Fruit fly (Drosophila melanogaster): ENCODE measurements around the gene capu.

The capu gene

dm6 chr2L:3862437-3863041 lies 40.1 kb downstream of the capu start, which contains the start of gene TTLL4B:
TSS of gene TTLL4B (plus strand) at chr2L:3862668.
- no peak for TF ChIP-seq CG10669 (GFP tag; optimal IDR thresholded peaks at IDR 0.05)
- TF ChIP-seq CG6276 (GFP tag; optimal IDR thresholded peaks at IDR 0.05): peak; percentile 98
- no peak for TF ChIP-seq dac (GFP tag; optimal IDR thresholded peaks at IDR 0.05)
- TF ChIP-seq esn (GFP tag; optimal IDR thresholded peaks at IDR 0.05): peak; percentile 24

- TF ChIP-seq Ets21C (GFP tag; optimal IDR thresholded peaks at IDR 0.05) (no peak), Gug (GFP tag; IDR thresholded peaks at IDR 0.05) (no peak), acj6 (GFP tag; optimal IDR thresholded peaks at IDR 0.05) (peak; percentile 68), cyc (GFP tag; optimal IDR thresholded peaks at IDR 0.05) (peak; percentile 53), CG10631 (GFP tag; optimal IDR thresholded peaks at IDR 0.05) (no peak), Hr38 (GFP tag; optimal IDR thresholded peaks at IDR 0.05) (no peak), pdm3 (GFP tag; optimal IDR thresholded peaks at IDR 0.05) (no peak), CG16779 (tag; optimal IDR thresholded peaks at IDR 0.05) (no peak), CG6163 (GFP tag; IDR thresholded peaks at IDR 0.05) (peak; percentile 68), CG8319 (GFP tag; optimal IDR thresholded peaks at IDR 0.05) (no peak), CG1621 (tag; optimal IDR thresholded peaks at IDR 0.05) (peak; percentile 58), ss (GFP tag; optimal IDR thresholded peaks at IDR 0.05) (peak in 1 of 2 experiments; percentile 64), salr (GFP tag; optimal IDR thresholded peaks at IDR 0.05) (peak in 1 of 2 experiments; percentile 38), dac (GFP tag; optimal IDR thresholded peaks at IDR 0.05) (no peak), CG6792 (GFP tag; optimal IDR thresholded peaks at IDR 0.05) (peak; percentile 54), CG8632 (GFP tag; optimal IDR thresholded peaks at IDR 0.05) (peak; percentile 36), achi (GFP tag; optimal IDR thresholded peaks at IDR 0.05) (no peak), CG8119 (GFP tag; IDR thresholded peaks at IDR 0.05) (0 out of 3 replicates have a peak, but pooled peaks have one; percentile 31), CG34406 (GFP tag; optimal IDR thresholded peaks at IDR 0.05) (no peak), OdsH (GFP tag; optimal IDR thresholded peaks at IDR 0.05) (peak; percentile 56), CG6808 (GFP tag; optimal IDR thresholded peaks at IDR 0.05) (no peak), topi (GFP tag; optimal IDR thresholded peaks at IDR 0.05) (no peak), CG11902 (GFP tag; optimal IDR thresholded peaks at IDR 0.05) (peak; percentile 7), CG31627 (GFP tag; optimal IDR thresholded peaks at IDR 0.05) (peak; percentile 48), Ets96B (tag; optimal IDR thresholded peaks at IDR 0.05) (peak; percentile 59), fd59A (GFP tag; optimal IDR thresholded peaks at IDR 0.05) (peak; percentile 53), Met (GFP tag; optimal IDR thresholded peaks at IDR 0.05) (no peak), lz (GFP tag; optimal IDR thresholded peaks at IDR 0.05) (peak; percentile 63), CG9139 (GFP tag; optimal IDR thresholded peaks at IDR 0.05) (peak; percentile 25), Hr4 (GFP tag; optimal IDR thresholded peaks at IDR 0.05) (no peak), Eip75B (GFP tag; optimal IDR thresholded peaks at IDR 0.05) (no peak), Sox102F (GFP tag; optimal IDR thresholded peaks at IDR 0.05) (no peak), CG10669 (GFP tag; optimal IDR thresholded peaks at IDR 0.05) (no peak), CG32006 (GFP tag; optimal IDR thresholded peaks at IDR 0.05) (no peak), CG6854 (GFP tag; optimal IDR thresholded peaks at IDR 0.05) (peak; percentile 3), eg (GFP tag; IDR thresholded peaks at IDR 0.05) (no peak), vri (GFP tag; optimal IDR thresholded peaks at IDR 0.05) (no peak), CG3032 (tag; optimal IDR thresholded peaks at IDR 0.05) (peak; percentile 67), CG3919 (GFP tag; optimal IDR thresholded peaks at IDR 0.05) (no peak), dsx (GFP tag; optimal IDR thresholded peaks at IDR 0.05; ENCODE audit: poor library complexity, severe bottlenecking) (peak; percentile 70), svp (GFP tag) (peak; percentile 79), Hr39 (GFP tag; optimal IDR thresholded peaks at IDR 0.05) (no peak), Sox15 (GFP tag; optimal IDR thresholded peaks at IDR 0.05) (no peak), esn (GFP tag; optimal IDR thresholded peaks at IDR 0.05) (peak; percentile 80), Eip78C (GFP tag) (no peak), CG4318 (GFP tag; optimal IDR thresholded peaks at IDR 0.05) (no peak)
These were observed 41.3 kb downstream of the capu start for dm6 chr2L:3861388-3861787.
